Fruit fly (Drosophila melanogaster): ENCODE results near the gene BBS8.

DNA sequence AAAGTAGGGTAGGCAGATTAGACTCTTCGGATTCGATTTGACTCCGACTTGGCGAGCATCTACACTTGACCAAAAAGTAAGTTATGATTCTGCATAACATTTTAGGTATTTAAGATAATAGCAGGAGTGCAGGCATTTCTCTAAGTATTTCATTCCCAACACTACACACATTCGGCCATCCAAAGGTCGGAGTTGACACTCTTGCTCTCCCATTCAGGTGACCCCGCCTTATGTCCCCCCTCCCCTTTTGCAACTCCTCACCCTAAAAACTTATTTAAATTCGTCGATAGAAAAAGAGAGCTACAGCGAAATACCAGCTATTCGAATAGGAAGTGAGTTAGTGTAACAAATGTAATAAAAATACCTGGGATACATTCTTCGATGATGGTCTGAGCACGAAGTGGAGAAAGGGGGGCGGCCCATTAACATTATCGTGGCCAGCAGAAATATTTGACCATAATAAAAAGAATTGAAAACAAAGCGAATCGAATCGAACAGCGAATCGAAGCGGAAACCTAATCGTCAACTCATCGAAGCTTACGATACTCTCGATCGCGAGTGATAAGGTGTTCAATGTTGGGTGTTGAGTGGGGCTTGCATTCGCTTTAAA, 5.8 kb downstream of the BBS8 start:
- TF ChIP-seq Side (GFP tag; optimal IDR thresholded peaks at IDR 0.05) (no peak), ato (GFP tag; IDR thresholded peaks at IDR 0.05; ENCODE audit: partially characterized antibody) (no peak), tio (GFP tag; optimal IDR thresholded peaks at IDR 0.05) (no peak), stwl (tag; optimal IDR thresholded peaks at IDR 0.05) (no peak), CG30403 (GFP tag; optimal IDR thresholded peaks at IDR 0.05) (no peak), CG14050 (GFP tag; IDR thresholded peaks at IDR 0.05) (no peak), bab2 (GFP tag; optimal IDR thresholded peaks at IDR 0.05) (no peak), CG18764 (GFP tag; optimal IDR thresholded peaks at IDR 0.05) (no peak), Nf-YA (GFP tag; IDR thresholded peaks at IDR 0.05) (no peak), CG13775 (GFP tag; optimal IDR thresholded peaks at IDR 0.05) (no peak), en (GFP tag; optimal IDR thresholded peaks at IDR 0.05) (no peak), CG10366 (GFP tag; IDR thresholded peaks at IDR 0.05) (no peak)
